Fruit fly (Drosophila melanogaster): ENCODE measurements around the gene CG14712.

The CG14712 gene

dm6 chr3R:11661712-11662111, 33.2 kb downstream of the CG14712 start (continued):
- TF ChIP-seq dmrt99B (tag; optimal IDR thresholded peaks at IDR 0.05): peak; percentile 80
- peak; percentile 54 for TF ChIP-seq CG12071 (GFP tag; optimal IDR thresholded peaks at IDR 0.05)
- peak; percentile 42 for TF ChIP-seq odd (GFP tag; optimal IDR thresholded peaks at IDR 0.05)
- TF ChIP-seq CG1233 (GFP tag; optimal IDR thresholded peaks at IDR 0.05): peak; percentile 24
- TF ChIP-seq CG14014 (GFP tag; IDR thresholded peaks at IDR 0.05): peak; percentile 15; the same call in 1 of the 2 replicates
- peak; percentile 30 for TF ChIP-seq CG10543 (GFP tag; optimal IDR thresholded peaks at IDR 0.05)
- no peak for TF ChIP-seq corto (GFP tag; optimal IDR thresholded peaks at IDR 0.05)
- TF ChIP-seq lola (GFP tag; optimal IDR thresholded peaks at IDR 0.05): no peak
- TF ChIP-seq ase (GFP tag; IDR thresholded peaks at IDR 0.05): peak; percentile 48; the same call in 1 of the 3 replicates
- TF ChIP-seq Dad (GFP tag; optimal IDR thresholded peaks at IDR 0.05): no peak
- TF ChIP-seq Eip74EF (GFP tag; optimal IDR thresholded peaks at IDR 0.05): peak in 1 of 2 experiments; percentile 38
- 0 out of 2 replicates have a peak, but pooled peaks have one; percentile 20 for TF ChIP-seq CG7372 (GFP tag; IDR thresholded peaks at IDR 0.05)
- TF ChIP-seq CG15011 (GFP tag; optimal IDR thresholded peaks at IDR 0.05): peak; percentile 7
- no peak for TF ChIP-seq CG10565 (GFP tag; optimal IDR thresholded peaks at IDR 0.05)
- 0 out of 3 replicates have a peak, but pooled peaks have one; percentile 38 for TF ChIP-seq CG17361 (GFP tag; IDR thresholded peaks at IDR 0.05)
- TF ChIP-seq NFAT (GFP tag; IDR thresholded peaks at IDR 0.05): 0 out of 2 replicates have a peak, but pooled peaks have one; percentile 25
- TF ChIP-seq CG32772 (GFP tag; IDR thresholded peaks at IDR 0.05): no peak
- no peak for TF ChIP-seq CG1647 (GFP tag; optimal IDR thresholded peaks at IDR 0.05)
- peak in 1 of 2 experiments; percentile 84 for TF ChIP-seq Hr51 (GFP tag; optimal IDR thresholded peaks at IDR 0.05)
- TF ChIP-seq CG10654 (GFP tag; optimal IDR thresholded peaks at IDR 0.05): peak; percentile 4
- no peak for TF ChIP-seq CG1832 (GFP tag; optimal IDR thresholded peaks at IDR 0.05)
- TF ChIP-seq CG13894 (tag; optimal IDR thresholded peaks at IDR 0.05): no peak
- peak; percentile 66 for TF ChIP-seq CG2678 (tag; optimal IDR thresholded peaks at IDR 0.05)
- TF ChIP-seq dimm (GFP tag; IDR thresholded peaks at IDR 0.05): peak; percentile 20; the same call in 1 of the 2 replicates
- no peak for TF ChIP-seq cg (GFP tag; optimal IDR thresholded peaks at IDR 0.05)
- peak; percentile 32; the same call in 1 of the 2 replicates for TF ChIP-seq Xrp1 (GFP tag; IDR thresholded peaks at IDR 0.05)
- TF ChIP-seq sr (GFP tag; IDR thresholded peaks at IDR 0.05): 0 out of 3 replicates have a peak, but pooled peaks have one; percentile 4
- TF ChIP-seq CG18011 (GFP tag; optimal IDR thresholded peaks at IDR 0.05): no peak
- TF ChIP-seq salm (tag; optimal IDR thresholded peaks at IDR 0.05): peak; percentile 38
- no peak for TF ChIP-seq repo (GFP tag; optimal IDR thresholded peaks at IDR 0.05)
- TF ChIP-seq ind (GFP tag; optimal IDR thresholded peaks at IDR 0.05): peak; percentile 27
- TF ChIP-seq CG30403 (GFP tag; optimal IDR thresholded peaks at IDR 0.05): peak; percentile 34
- TF ChIP-seq Sox102F (GFP tag; optimal IDR thresholded peaks at IDR 0.05): peak; percentile 66
- 0 out of 3 replicates have a peak, but pooled peaks have one; percentile 28 for TF ChIP-seq zfh1 (GFP tag; IDR thresholded peaks at IDR 0.05)
- no peak for TF ChIP-seq GATAe (GFP tag; conservative IDR thresholded peaks at IDR 0.05)
- peak; percentile 60 for TF ChIP-seq vvl (GFP tag; IDR thresholded peaks at IDR 0.05)
- peak; percentile 31 for TF ChIP-seq ewg (GFP tag; optimal IDR thresholded peaks at IDR 0.05)
- TF ChIP-seq CG3995 (GFP tag; optimal IDR thresholded peaks at IDR 0.05): no peak
- no peak for TF ChIP-seq C15 (GFP tag; IDR thresholded peaks at IDR 0.05)
- TF ChIP-seq ken (GFP tag; IDR thresholded peaks at IDR 0.05): no peak
- peak; percentile 41 for TF ChIP-seq sisA (GFP tag; IDR thresholded peaks at IDR 0.05)
- peak; percentile 8 for TF ChIP-seq oc (tag; optimal IDR thresholded peaks at IDR 0.05)
- no peak for TF ChIP-seq gfzf (GFP tag; optimal IDR thresholded peaks at IDR 0.05)
- peak; percentile 9 for TF ChIP-seq exex (tag; optimal IDR thresholded peaks at IDR 0.05)
- TF ChIP-seq CG2120 (GFP tag; optimal IDR thresholded peaks at IDR 0.05): peak; percentile 49
- no peak for TF ChIP-seq Antp (GFP tag; optimal IDR thresholded peaks at IDR 0.05)
- peak; percentile 55 for TF ChIP-seq HLH3B (GFP tag; IDR thresholded peaks at IDR 0.05)
- peak; percentile 30 for TF ChIP-seq CG4820 (GFP tag; optimal IDR thresholded peaks at IDR 0.05)
- TF ChIP-seq pum (GFP tag; optimal IDR thresholded peaks at IDR 0.05): no peak
- TF ChIP-seq Fer1 (GFP tag; optimal IDR thresholded peaks at IDR 0.05): peak; percentile 70

Measured in whole organism, embryonic.